Fruit fly (Drosophila melanogaster): ENCODE data around the gene sta.

The sta gene

DNA sequence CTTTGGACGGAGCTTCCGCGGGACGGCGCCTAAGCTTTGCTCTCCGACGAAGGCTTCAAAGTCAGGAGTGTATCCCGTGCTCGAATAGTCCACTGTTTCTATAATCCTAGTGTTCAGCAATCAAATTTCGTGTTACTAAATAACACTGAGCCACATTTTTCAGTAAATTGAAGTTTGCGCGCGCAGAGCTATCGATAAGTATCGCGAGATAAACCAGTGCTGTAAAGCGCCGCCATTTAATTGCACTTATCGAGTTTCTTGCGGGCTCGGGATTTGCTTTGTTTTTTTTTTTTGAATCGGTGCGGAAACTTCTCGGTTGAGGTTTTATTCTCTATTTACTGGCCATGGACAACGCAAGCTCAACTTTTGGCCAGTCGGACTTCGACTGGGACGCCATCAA, 6.4 kb downstream of the sta start, which contains the start of the genes Rab27 and mei-38 (continued):
- TF ChIP-seq CG3838 (GFP tag; optimal IDR thresholded peaks at IDR 0.05): no peak
- no peak for TF ChIP-seq prd (optimal IDR thresholded peaks at IDR 0.05)
- TF ChIP-seq prd (GFP tag; IDR thresholded peaks at IDR 0.05): 0 out of 3 replicates have a peak, but pooled peaks have one; percentile 16
- TF ChIP-seq CG9437 (GFP tag; optimal IDR thresholded peaks at IDR 0.05): no peak
- peak; percentile 3 for TF ChIP-seq bab2 (GFP tag; optimal IDR thresholded peaks at IDR 0.05)
- TF ChIP-seq fd102C (GFP tag; optimal IDR thresholded peaks at IDR 0.05): no peak
- no peak for TF ChIP-seq HLHmδ (GFP tag; optimal IDR thresholded peaks at IDR 0.05)
- no peak for TF ChIP-seq ap (GFP tag; IDR thresholded peaks at IDR 0.05)
- no peak for TF ChIP-seq Hr78 (GFP tag; optimal IDR thresholded peaks at IDR 0.05)
- no peak for TF ChIP-seq CG10274 (GFP tag; optimal IDR thresholded peaks at IDR 0.05)
- peak; percentile 23 for TF ChIP-seq CG1792 (GFP tag; optimal IDR thresholded peaks at IDR 0.05)
- TF ChIP-seq tgo (GFP tag; IDR thresholded peaks at IDR 0.05): no peak
- TF ChIP-seq sisA (GFP tag; IDR thresholded peaks at IDR 0.05): no peak
- peak; percentile 64 for TF ChIP-seq Rfx (GFP tag; IDR thresholded peaks at IDR 0.05)
- TF ChIP-seq ssp (GFP tag; IDR thresholded peaks at IDR 0.05): no peak
- TF ChIP-seq CG4282 (GFP tag; optimal IDR thresholded peaks at IDR 0.05): no peak
- TF ChIP-seq sens (GFP tag): peak; percentile 65
- TF ChIP-seq CG14441 (GFP tag; IDR thresholded peaks at IDR 0.05): no peak
- TF ChIP-seq vfl (GFP tag; optimal IDR thresholded peaks at IDR 0.05): peak; percentile 20
- TF ChIP-seq CG11723 (GFP tag; optimal IDR thresholded peaks at IDR 0.05): no peak
- TF ChIP-seq slbo (GFP tag; IDR thresholded peaks at IDR 0.05): peak; percentile 57; the same call in 1 of the 2 replicates
- no peak for TF ChIP-seq bsh (GFP tag; optimal IDR thresholded peaks at IDR 0.05)
- TF ChIP-seq pan (optimal IDR thresholded peaks at IDR 0.05): no peak
- peak in 1 of 2 experiments; percentile 19 for TF ChIP-seq pan (GFP tag; optimal IDR thresholded peaks at IDR 0.05 in 1 of 2, IDR thresholded peaks at IDR 0.05 in 1 of 2)
- TF ChIP-seq Hmx (GFP tag; optimal IDR thresholded peaks at IDR 0.05): no peak
- no peak for TF ChIP-seq CG6683 (GFP tag; optimal IDR thresholded peaks at IDR 0.05)
- TF ChIP-seq zen2 (GFP tag; IDR thresholded peaks at IDR 0.05; ENCODE audit: partially characterized antibody): peak; percentile 57; the same call in 1 of the 3 replicates
- peak; percentile 4 for TF ChIP-seq lbe (GFP tag; optimal IDR thresholded peaks at IDR 0.05)
- peak; percentile 14 for TF ChIP-seq CG1647 (GFP tag; optimal IDR thresholded peaks at IDR 0.05)
- peak; percentile 20 for TF ChIP-seq Xbp1 (GFP tag; optimal IDR thresholded peaks at IDR 0.05)
- no peak for TF ChIP-seq klu (GFP tag; IDR thresholded peaks at IDR 0.05)
- TF ChIP-seq CG16815 (GFP tag; optimal IDR thresholded peaks at IDR 0.05): no peak
- peak; percentile 57 for TF ChIP-seq vvl (GFP tag; IDR thresholded peaks at IDR 0.05)
- TF ChIP-seq nmo (GFP tag; optimal IDR thresholded peaks at IDR 0.05): no peak
- peak; percentile 40 for TF ChIP-seq zf30C (GFP tag; optimal IDR thresholded peaks at IDR 0.05)
- peak; percentile 61; the same call in 1 of the 2 replicates for TF ChIP-seq sob (GFP tag; IDR thresholded peaks at IDR 0.05)
- no peak for TF ChIP-seq gce (GFP tag; IDR thresholded peaks at IDR 0.05)
- TF ChIP-seq gt (GFP tag; IDR thresholded peaks at IDR 0.05): no peak
- no peak for TF ChIP-seq zfh1 (GFP tag; IDR thresholded peaks at IDR 0.05)
- TF ChIP-seq Fer1 (GFP tag; optimal IDR thresholded peaks at IDR 0.05): peak; percentile 9
- no peak for TF ChIP-seq Hr51 (GFP tag; optimal IDR thresholded peaks at IDR 0.05)
- no peak for TF ChIP-seq ac (GFP tag; optimal IDR thresholded peaks at IDR 0.05)
- TF ChIP-seq bbx (GFP tag; IDR thresholded peaks at IDR 0.05; ENCODE audit: partially characterized antibody): peak; percentile 65; the same call in 1 of the 2 replicates
- TF ChIP-seq CG9876 (GFP tag; optimal IDR thresholded peaks at IDR 0.05): no peak
- no peak for TF ChIP-seq h (optimal IDR thresholded peaks at IDR 0.05)
- no peak for TF ChIP-seq CG16779 (GFP tag; IDR thresholded peaks at IDR 0.05)
- peak; percentile 32 for TF ChIP-seq CHES-1-like (GFP tag; optimal IDR thresholded peaks at IDR 0.05)
- no peak for TF ChIP-seq yki (optimal IDR thresholded peaks at IDR 0.05)
- no peak for TF ChIP-seq CG34376 (GFP tag; optimal IDR thresholded peaks at IDR 0.05)
- no peak for TF ChIP-seq cg (GFP tag; optimal IDR thresholded peaks at IDR 0.05)
- TF ChIP-seq cad (GFP tag; optimal IDR thresholded peaks at IDR 0.05): no peak
- TF ChIP-seq ranshi (GFP tag; IDR thresholded peaks at IDR 0.05): no peak
- peak; percentile 2 for TF ChIP-seq Dip3 (GFP tag; optimal IDR thresholded peaks at IDR 0.05)
